Worm (Caenorhabditis elegans) whole organism, L1 larva: ENCODE data around the gene set-8.
A peak's percentile ranks its signal among the peaks of the same experiment; 100 is the strongest.

ENCODE experiments used
- C04F5.9 ChIP-seq: sonication (generic microtip); optimal IDR thresholded peaks from 2 replicates; lab custom pipeline; 2016; ENCODE audit warnings: missing genetic modification characterization, missing compliant biosample characterization
- C34B4.2 ChIP-seq: sonication (generic microtip); optimal IDR thresholded peaks from 2 replicates; lab custom pipeline; 2017; ENCODE audit warnings: mild to moderate bottlenecking, missing genetic modification characterization, missing compliant biosample characterization
- F16B12.6 ChIP-seq: fragments of 150-350 bp; optimal IDR thresholded peaks from 2 replicates; lab custom pipeline; 2014; ENCODE audit warnings: missing biosample characterization, missing genetic modification characterization
- alr-1 ChIP-seq: fragments of 200-800 bp; sonication (Bioruptor generic); optimal IDR thresholded peaks from 2 replicates; lab custom pipeline; 2018; ENCODE audit warnings: borderline replicate concordance, mild to moderate bottlenecking, missing genetic modification characterization, missing compliant biosample characterization
- aly-2 ChIP-seq: fragments of 150-350 bp; optimal IDR thresholded peaks from 2 replicates; lab custom pipeline; 2014; ENCODE audit warnings: missing biosample characterization, missing genetic modification characterization
- blmp-1 ChIP-seq: fragments of 150-350 bp; optimal IDR thresholded peaks from 2 replicates; lab custom pipeline; 2014; ENCODE audit warnings: missing biosample characterization, missing genetic modification characterization
- ceh-63 ChIP-seq: fragments of 200-800 bp; sonication (Bioruptor generic); optimal IDR thresholded peaks from 2 replicates; lab custom pipeline; 2018; ENCODE audit warnings: mild to moderate bottlenecking, missing genetic modification characterization, missing compliant biosample characterization
- ceh-82 ChIP-seq, 3 experiments: fragments of 150-350 bp in 1 of 3; sonication (generic microtip) in 2 of 3; optimal IDR thresholded peaks; 2 replicates each; lab custom pipeline; 2014 to 2017; ENCODE audit warnings: missing biosample characterization in 3 of 3, missing genetic modification characterization in 3 of 3
- dsc-1 ChIP-seq: sonication (generic microtip); optimal IDR thresholded peaks from 2 replicates; lab custom pipeline; 2016; ENCODE audit warnings: mild to moderate bottlenecking, missing genetic modification characterization, missing compliant biosample characterization
- efl-1 ChIP-seq, 4 experiments: fragments of 150-350 bp; optimal IDR thresholded peaks in 3 of 4; peaks in 1 of 4; 1 replicate in 1 of 4; 2 replicates in 3 of 4; lab custom pipeline; 2014; ENCODE audit warnings: missing biosample characterization in 2 of 4, missing genetic modification characterization in 2 of 4, missing genetic modification reagents in 2 of 4
- elt-2 ChIP-seq: sonication (generic microtip); optimal IDR thresholded peaks from 2 replicates; lab custom pipeline; 2016; ENCODE audit warnings: missing genetic modification characterization, mild to moderate bottlenecking, inconsistent platforms, missing compliant biosample characterization, missing genetic modification reagents
- elt-3 ChIP-seq, 6 experiments: fragments of 150-350 bp in 1 of 6; sonication (generic microtip); optimal IDR thresholded peaks; 2 replicates each; lab custom pipeline; 2017 to 2018; ENCODE audit warnings: missing biosample characterization in 6 of 6, missing genetic modification characterization in 6 of 6, inconsistent platforms in 1 of 6
- fkh-8 ChIP-seq: sonication (generic microtip); optimal IDR thresholded peaks from 2 replicates; lab custom pipeline; 2016; ENCODE audit warnings: mild to moderate bottlenecking, missing genetic modification characterization, missing compliant biosample characterization
- grh-1 ChIP-seq: fragments of 200-800 bp; sonication (Bioruptor generic); IDR thresholded peaks from 2 replicates; pipeline ENCODE4 v1.3.6; 2022; ENCODE audit warnings: missing genetic modification reagents, missing genetic modification characterization, missing compliant biosample characterization
- hlh-17 ChIP-seq: fragments of 200-800 bp; sonication (Bioruptor generic); optimal IDR thresholded peaks from 2 replicates; lab custom pipeline; 2018; ENCODE audit warnings: missing genetic modification characterization, mild to moderate bottlenecking, missing compliant biosample characterization, moderate library complexity, borderline replicate concordance
- hpl-2 ChIP-seq: fragments of 150-350 bp; optimal IDR thresholded peaks from 2 replicates; lab custom pipeline; 2014; ENCODE audit warnings: missing biosample characterization, missing genetic modification reagents, missing genetic modification characterization
- isw-1 ChIP-seq: fragments of 200-800 bp; sonication (Bioruptor generic); IDR thresholded peaks from 2 replicates; pipeline ENCODE4 v1.3.6; 2022; ENCODE audit warnings: missing genetic modification characterization, missing compliant biosample characterization
- lin-14 ChIP-seq: fragments of 200-800 bp; sonication (Bioruptor generic); optimal IDR thresholded peaks from 2 replicates; lab custom pipeline; 2018; ENCODE audit warnings: mild to moderate bottlenecking, missing genetic modification characterization, moderate library complexity, missing compliant biosample characterization
- lin-15B ChIP-seq: fragments of 150-350 bp; sonication (generic microtip); optimal IDR thresholded peaks from 3 replicates; lab custom pipeline; 2014; ENCODE audit warnings: missing biosample characterization, missing genetic modification characterization
- lin-35 ChIP-seq, 2 experiments: fragments of 150-350 bp; optimal IDR thresholded peaks; 2 replicates each; lab custom pipeline; 2014; ENCODE audit warnings: missing biosample characterization in 2 of 2, missing genetic modification characterization in 2 of 2, missing genetic modification reagents in 2 of 2
- lir-3 ChIP-seq: sonication (generic microtip); optimal IDR thresholded peaks from 2 replicates; lab custom pipeline; 2016; ENCODE audit warnings: mild to moderate bottlenecking, missing genetic modification characterization, moderate library complexity, missing compliant biosample characterization; ENCODE audit not compliant: poor library complexity
- mef-2 ChIP-seq: fragments of 150-350 bp; optimal IDR thresholded peaks from 2 replicates; lab custom pipeline; 2014; ENCODE audit warnings: missing biosample characterization, missing genetic modification characterization
- mep-1 ChIP-seq: fragments of 150-350 bp; optimal IDR thresholded peaks from 2 replicates; lab custom pipeline; 2014; ENCODE audit warnings: missing biosample characterization, missing genetic modification characterization
- nhr-20 ChIP-seq: sonication (generic microtip); optimal IDR thresholded peaks from 2 replicates; lab custom pipeline; 2016; ENCODE audit warnings: mild to moderate bottlenecking, missing genetic modification characterization, missing compliant biosample characterization
- nhr-47 ChIP-seq: sonication (generic microtip); optimal IDR thresholded peaks from 2 replicates; lab custom pipeline; 2016; ENCODE audit warnings: mild to moderate bottlenecking, missing genetic modification characterization, moderate library complexity, missing compliant biosample characterization
- nhr-71 ChIP-seq: sonication (generic microtip); optimal IDR thresholded peaks from 2 replicates; lab custom pipeline; 2016; ENCODE audit warnings: mild to moderate bottlenecking, missing genetic modification characterization, moderate library complexity, missing compliant biosample characterization
- nhr-76 ChIP-seq: sonication (generic microtip); optimal IDR thresholded peaks from 2 replicates; lab custom pipeline; 2017; ENCODE audit warnings: missing biosample characterization, missing genetic modification characterization
- nhr-85 ChIP-seq: sonication (generic microtip); peaks from one replicate; lab custom pipeline; 2016; ENCODE audit warnings: missing genetic modification characterization, inconsistent platforms, missing compliant biosample characterization
- rnt-1 ChIP-seq: sonication (generic microtip); optimal IDR thresholded peaks from 2 replicates; lab custom pipeline; 2016; ENCODE audit warnings: mild to moderate bottlenecking, missing genetic modification characterization, moderate library complexity, missing compliant biosample characterization
- skn-1 ChIP-seq: fragments of 150-350 bp; optimal IDR thresholded peaks from 2 replicates; lab custom pipeline; 2014; ENCODE audit warnings: missing biosample characterization, missing genetic modification characterization
- snpc-4 ChIP-seq: fragments of 150-350 bp; optimal IDR thresholded peaks from 2 replicates; lab custom pipeline; 2014; ENCODE audit warnings: missing biosample characterization, missing genetic modification characterization
- snu-23 ChIP-seq: sonication (generic microtip); optimal IDR thresholded peaks from 2 replicates; lab custom pipeline; 2016; ENCODE audit warnings: missing genetic modification characterization, missing compliant biosample characterization
- sptf-1 ChIP-seq: fragments of 150-350 bp; optimal IDR thresholded peaks from 2 replicates; lab custom pipeline; 2014; ENCODE audit warnings: missing biosample characterization, missing genetic modification characterization
- tlp-1 ChIP-seq: fragments of 150-350 bp; optimal IDR thresholded peaks from 2 replicates; lab custom pipeline; 2014; ENCODE audit warnings: missing biosample characterization, missing genetic modification characterization
- unc-130 ChIP-seq: fragments of 150-350 bp; optimal IDR thresholded peaks from 2 replicates; lab custom pipeline; 2017; ENCODE audit warnings: missing biosample characterization, missing genetic modification characterization, inconsistent platforms
- unc-98 ChIP-seq: fragments of 200-800 bp; sonication (Bioruptor generic); IDR thresholded peaks from 2 replicates; pipeline ENCODE4 v1.3.6; 2022; ENCODE audit warnings: missing genetic modification characterization, missing compliant biosample characterization
- xbp-1 ChIP-seq: sonication (generic microtip); optimal IDR thresholded peaks from 2 replicates; lab custom pipeline; 2016; ENCODE audit warnings: missing genetic modification characterization, missing compliant biosample characterization
- zip-4 ChIP-seq: fragments of 200-800 bp; sonication (Bioruptor generic); optimal IDR thresholded peaks from 2 replicates; lab custom pipeline; 2018; ENCODE audit warnings: mild to moderate bottlenecking, missing genetic modification characterization, moderate library complexity, missing compliant biosample characterization

Gene set-8

DNA sequence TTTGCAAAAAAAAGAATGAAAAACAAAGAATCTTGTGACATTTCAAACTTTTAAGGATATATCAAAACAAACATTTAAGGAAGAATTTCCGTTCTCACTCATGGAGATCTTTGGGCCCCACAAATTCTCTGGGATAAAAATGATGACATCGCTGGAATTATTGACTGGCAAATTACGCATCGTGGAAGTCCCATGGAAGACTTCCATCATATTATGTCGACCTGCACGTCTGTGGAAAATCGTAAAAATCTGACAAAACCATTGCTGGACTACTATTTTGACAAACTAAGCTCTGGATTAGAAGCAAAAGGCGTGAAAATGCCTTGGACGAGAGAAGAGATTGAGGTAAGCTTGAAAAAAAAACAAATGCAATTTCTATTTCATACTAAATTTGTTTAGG lies 29.0 kb upstream of the set-8 start:
- TF ChIP-seq nhr-85 (tag; lab: Kevin White, UChicago) (peak; percentile 32), fkh-8 (tag; lab: Kevin White, UChicago) (no peak)

DNA sequence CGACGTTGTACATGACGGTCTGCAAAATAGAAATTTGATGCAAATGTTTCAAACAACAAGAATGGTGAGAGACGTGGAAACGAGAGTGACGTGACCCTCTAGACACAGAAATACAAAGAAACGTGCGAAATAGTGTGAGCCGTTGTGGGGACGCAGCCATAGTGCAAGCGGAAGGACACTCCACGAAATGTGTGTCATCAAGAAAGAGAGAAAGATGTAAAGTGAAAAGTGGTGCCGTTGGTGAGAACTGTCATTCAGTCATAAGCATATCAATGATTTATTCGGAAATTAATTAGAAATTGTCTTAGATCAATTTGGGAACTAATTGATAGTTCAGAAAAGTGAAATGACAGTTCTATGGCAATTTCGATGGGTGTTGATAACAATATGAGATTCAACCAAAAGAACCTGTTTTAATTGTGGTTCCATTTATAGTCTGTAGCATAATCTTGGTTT lies 26.6 kb upstream of the set-8 start, which contains the start of gene C29F7.3:
C29F7.3 (minus strand) TSS at position 51 of the 456 bp plus-strand sequence.
- TF ChIP-seq tlp-1 (tag; lab: Kevin White, UChicago) (no peak), skn-1 (tag; lab: Kevin White, UChicago) (no peak), unc-130 (tag; lab: Kevin White, UChicago) (no peak), grh-1 (GFP tag; lab: Robert Waterston, UW) (no peak), efl-1 (optimal IDR thresholded peaks at IDR 0.05; lab: Kevin White, UChicago) (peak in 1 of 2 experiments; percentile 21), efl-1 (GFP tag; optimal IDR thresholded peaks at IDR 0.05 in 1 of 2; lab: Kevin White, UChicago) (no peak), nhr-47 (peak; percentile 7), mef-2 (tag; lab: Kevin White, UChicago) (no peak), C04F5.9 (no peak), lin-15B (tag; lab: Kevin White, UChicago) (no peak), ceh-63 (no peak), nhr-20 (tag; lab: Kevin White, UChicago) (peak; percentile 21), rnt-1 (tag; lab: Kevin White, UChicago) (peak; percentile 23), snu-23 (peak; percentile 42), hpl-2 (GFP tag; lab: Kevin White, UChicago) (no peak), elt-3 (tag; optimal IDR thresholded peaks at IDR 0.05; lab: Kevin White, UChicago) (peak in 1 of 6 experiments; percentile 27), sptf-1 (no peak), lin-35 (GFP tag; optimal IDR thresholded peaks at IDR 0.05; lab: Kevin White, UChicago) (peak in 1 of 2 experiments; percentile 17), lir-3 (tag; lab: Kevin White, UChicago) (peak; percentile 9), nhr-85 (tag; lab: Kevin White, UChicago) (peak; percentile 67), aly-2 (no peak), dsc-1 (tag; lab: Kevin White, UChicago) (no peak), isw-1 (GFP tag; lab: Robert Waterston, UW) (no peak), lin-14 (peak; percentile 64), ceh-82 (tag; optimal IDR thresholded peaks at IDR 0.05; lab: Kevin White, UChicago) (no peak), alr-1 (no peak), nhr-71 (tag; lab: Kevin White, UChicago) (peak; percentile 10), xbp-1 (tag; lab: Kevin White, UChicago) (no peak), snpc-4 (tag; lab: Kevin White, UChicago) (no peak), blmp-1 (tag; lab: Kevin White, UChicago) (peak; percentile 62), hlh-17 (GFP tag; lab: Kevin White, UChicago) (no peak), nhr-76 (tag; lab: Kevin White, UChicago) (no peak)
- TF ChIP-seq, all 84 proteins: peak for 12

DNA sequence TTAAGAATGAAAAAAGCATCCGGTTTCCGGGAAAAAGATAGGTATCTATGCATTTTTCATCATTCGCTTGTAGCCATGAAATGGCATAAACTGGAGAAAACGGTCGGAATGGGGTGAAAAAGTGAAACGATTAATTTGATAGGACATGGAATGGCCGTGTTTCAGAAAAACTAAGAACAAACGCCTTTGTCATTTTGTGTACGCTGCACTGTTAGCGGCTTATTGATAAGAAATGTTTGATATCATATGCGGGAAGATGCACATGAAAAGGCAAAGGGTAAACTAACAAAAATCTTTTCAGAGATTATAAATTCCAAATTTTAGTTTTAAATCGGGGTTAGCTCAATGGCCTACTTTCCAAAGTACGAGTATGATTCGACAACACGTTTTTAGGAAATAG lies 25.4 kb upstream of the set-8 start:
- TF ChIP-seq mep-1 (tag; lab: Kevin White, UChicago): no peak
- peak; percentile 57 for TF ChIP-seq elt-2 (tag; lab: Kevin White, UChicago)
- peak in 1 of 2 experiments; percentile 3 for TF ChIP-seq lin-35 (GFP tag; optimal IDR thresholded peaks at IDR 0.05; lab: Kevin White, UChicago)
- TF ChIP-seq, all 84 proteins: peak for 2

ce11 chrX:13423340-13423739 lies 23.2 kb upstream of the set-8 start, which contains the start of gene fkh-3:
Gene fkh-3 (minus strand): TSS chrX:13423440.
- no peak for TF ChIP-seq zip-4
- no peak for TF ChIP-seq unc-98 (GFP tag; lab: Robert Waterston, UW)
- no peak for TF ChIP-seq F16B12.6 (tag; lab: Kevin White, UChicago)
- no peak for TF ChIP-seq elt-2 (tag; lab: Kevin White, UChicago)
- no peak for TF ChIP-seq C34B4.2 (tag; lab: Kevin White, UChicago)
